Worm (Caenorhabditis elegans) whole organism, young adult: Measurements from ENCODE around the gene K10G6.9.

Experiments
- K12H6.12 ChIP-seq: fragments of 200-800 bp; sonication (Bioruptor generic); optimal IDR thresholded peaks from 2 replicates; lab custom pipeline; 2018; ENCODE audit warnings: mild to moderate bottlenecking, missing genetic modification characterization, missing compliant biosample characterization
- ama-1 ChIP-seq, 3 experiments: fragments of 150-350 bp in 1 of 3; sonication (generic microtip) in 2 of 3; optimal IDR thresholded peaks; 2 replicates each; lab custom pipeline; 2014 to 2018; ENCODE audit warnings: missing biosample characterization in 2 of 3, missing genetic modification characterization in 2 of 3, missing genetic modification reagents in 2 of 3
- attf-5 ChIP-seq: fragments of 200-800 bp; sonication (Bioruptor generic); optimal IDR thresholded peaks from 2 replicates; lab custom pipeline; 2018; ENCODE audit warnings: mild to moderate bottlenecking, missing genetic modification characterization, missing compliant biosample characterization
- bed-2 ChIP-seq: fragments of 200-800 bp; sonication (Bioruptor generic); IDR thresholded peaks from 2 replicates; pipeline ENCODE4 v1.3.6; 2022; ENCODE audit warnings: missing genetic modification reagents, missing genetic modification characterization, missing compliant biosample characterization
- egl-18 ChIP-seq: fragments of 200-800 bp; sonication (Bioruptor generic); IDR thresholded peaks from 2 replicates; pipeline ENCODE4 v1.3.6; 2022; ENCODE audit warnings: missing genetic modification reagents, missing genetic modification characterization, missing compliant biosample characterization
- egrh-3 ChIP-seq: fragments of 200-800 bp; sonication (Bioruptor generic); IDR thresholded peaks from 2 replicates; pipeline ENCODE4 v1.3.6; 2022; ENCODE audit warnings: missing genetic modification reagents, missing genetic modification characterization, missing compliant biosample characterization
- lag-1 ChIP-seq: fragments of 200-800 bp; sonication (Bioruptor generic); IDR thresholded peaks from 2 replicates; pipeline ENCODE4 v1.3.6; 2022; ENCODE audit warnings: missing genetic modification reagents, missing genetic modification characterization, missing compliant biosample characterization
- let-607 ChIP-seq, 2 experiments: fragments of 200-800 bp in 1 of 2; sonication (Bioruptor generic) in 1 of 2; sonication (generic microtip) in 1 of 2; optimal IDR thresholded peaks; 2 replicates each; lab custom pipeline; 2016 to 2018; ENCODE audit warnings: mild to moderate bottlenecking in 2 of 2, missing compliant biosample characterization in 2 of 2, missing genetic modification characterization in 2 of 2, moderate library complexity in 2 of 2, missing genotype in 1 of 2
- pha-4 ChIP-seq: fragments of 150-350 bp; sonication (generic microtip); optimal IDR thresholded peaks from 2 replicates; lab custom pipeline; 2014; ENCODE audit warnings: missing biosample characterization, missing genetic modification reagents, missing genetic modification characterization
- ztf-18 ChIP-seq: sonication (generic microtip); optimal IDR thresholded peaks from 2 replicates; lab custom pipeline; 2016; ENCODE audit warnings: missing genotype, mild to moderate bottlenecking, missing genetic modification characterization, missing compliant biosample characterization

DNA sequence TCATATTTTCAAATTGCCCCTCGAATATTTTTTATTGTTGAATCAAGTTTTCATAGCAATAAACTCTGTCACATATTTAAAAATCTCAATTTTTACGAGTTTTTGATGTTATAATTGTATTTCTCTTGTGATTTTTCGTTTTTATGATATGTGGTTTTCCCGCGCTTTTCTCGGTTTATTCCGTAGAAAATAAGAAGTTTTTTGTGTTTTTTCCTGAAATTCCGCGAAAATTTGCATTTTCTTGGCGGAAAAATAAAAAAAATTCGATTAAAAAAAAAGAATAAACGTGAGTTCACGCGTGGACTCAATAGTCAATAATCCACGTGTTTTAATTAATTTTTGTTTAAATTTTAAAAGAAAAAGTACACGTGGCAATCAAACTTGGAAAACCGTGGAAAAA lies 36.1 kb upstream of the K10G6.9 start:
- TF ChIP-seq bed-2 (GFP tag; lab: Robert Waterston, UW) (no peak), ztf-18 (no peak), lag-1 (GFP tag; lab: Robert Waterston, UW) (no peak), ama-1 (optimal IDR thresholded peaks at IDR 0.05; lab: Kevin White, UChicago) (no peak), ama-1 (GFP tag; optimal IDR thresholded peaks at IDR 0.05; lab: Kevin White, UChicago) (no peak), pha-4 (tag; lab: Kevin White, UChicago) (no peak), attf-5 (GFP tag; lab: Kevin White, UChicago) (no peak), egrh-3 (GFP tag; lab: Robert Waterston, UW) (no peak), egl-18 (GFP tag; lab: Robert Waterston, UW) (no peak), K12H6.12 (no peak), let-607 (tag; optimal IDR thresholded peaks at IDR 0.05; lab: Kevin White, UChicago) (no peak)
